Fruit fly (Drosophila melanogaster) whole organism, embryonic: ENCODE results near the gene CG43448.
A peak's percentile ranks its signal among the peaks of the same experiment; 100 is the strongest.

ENCODE experiments used
- Adf1 ChIP-seq: fragments of 200-800 bp; sonication (Bioruptor generic); IDR thresholded peaks from 2 replicates; pipeline ENCODE4 v1.3.6; 2022; ENCODE audit warnings: missing biosample characterization, missing genetic modification characterization
- Bgb ChIP-seq: fragments of 200-800 bp; sonication (Bioruptor generic); IDR thresholded peaks from 2 replicates; pipeline ENCODE4 v1.3.6; 2022; ENCODE audit warnings: missing biosample characterization, missing genetic modification characterization; ENCODE audit not compliant: partially characterized antibody
- Blimp-1 ChIP-seq: fragments of 200-800 bp; sonication (Bioruptor generic); optimal IDR thresholded peaks from 3 replicates; lab custom pipeline; 2018; ENCODE audit warnings: missing biosample characterization, missing genetic modification characterization, mild to moderate bottlenecking, moderate library complexity, missing genetic modification reagents
- C15 ChIP-seq: fragments of 200-800 bp; sonication (Bioruptor generic); IDR thresholded peaks from 3 replicates; pipeline ENCODE4 v1.3.6; 2022; ENCODE audit warnings: missing biosample characterization, missing genetic modification characterization
- CG16813 ChIP-seq: fragments of 200-800 bp; sonication (Bioruptor generic); IDR thresholded peaks from 3 replicates; pipeline ENCODE4 v1.3.6; 2022; ENCODE audit warnings: missing biosample characterization, missing genetic modification characterization; ENCODE audit not compliant: partially characterized antibody
- CG17829 ChIP-seq: fragments of 200-800 bp; optimal IDR thresholded peaks from 2 replicates; lab custom pipeline; 2019; ENCODE audit warnings: missing biosample characterization, mild to moderate bottlenecking, missing genetic modification characterization, moderate library complexity
- CG18011 ChIP-seq: fragments of 200-800 bp; sonication (Bioruptor generic); optimal IDR thresholded peaks from 2 replicates; lab custom pipeline; 2017; ENCODE audit warnings: missing biosample characterization, missing genetic modification characterization, mild to moderate bottlenecking, moderate library complexity, missing genotype
- CG18262 ChIP-seq: fragments of 200-800 bp; optimal IDR thresholded peaks from 3 replicates; lab custom pipeline; 2019; ENCODE audit warnings: missing biosample characterization, mild to moderate bottlenecking, missing genetic modification characterization, moderate library complexity
- CG2129 ChIP-seq: fragments of 200-800 bp; sonication (Bioruptor generic); IDR thresholded peaks from 2 replicates; pipeline ENCODE4 v1.3.6; 2022; ENCODE audit warnings: missing biosample characterization, missing genetic modification characterization; ENCODE audit not compliant: partially characterized antibody
- CG2678 ChIP-seq: fragments of 200-800 bp; sonication (Bioruptor generic); optimal IDR thresholded peaks from 3 replicates; lab custom pipeline; 2019; ENCODE audit warnings: missing biosample characterization, mild to moderate bottlenecking, missing genetic modification characterization, moderate library complexity
- CG2712 ChIP-seq: fragments of 200-800 bp; optimal IDR thresholded peaks from 3 replicates; lab custom pipeline; 2019; ENCODE audit warnings: missing biosample characterization, mild to moderate bottlenecking, missing genetic modification characterization, moderate library complexity
- CG31388 ChIP-seq: fragments of 200-800 bp; sonication (Bioruptor generic); optimal IDR thresholded peaks from 2 replicates; lab custom pipeline; 2016; ENCODE audit warnings: missing biosample characterization, missing genetic modification characterization
- CG3847 ChIP-seq: fragments of 200-800 bp; sonication (Bioruptor generic); IDR thresholded peaks from 2 replicates; pipeline ENCODE4 v1.3.6; 2022; ENCODE audit warnings: missing biosample characterization, missing genetic modification characterization
- CG4707 ChIP-seq: fragments of 200-800 bp; sonication (Bioruptor generic); optimal IDR thresholded peaks from 2 replicates; lab custom pipeline; 2018; ENCODE audit warnings: missing biosample characterization, mild to moderate bottlenecking, missing genetic modification characterization, moderate library complexity
- CG4854 ChIP-seq: fragments of 200-800 bp; sonication (Bioruptor generic); optimal IDR thresholded peaks from 2 replicates; lab custom pipeline; 2016; ENCODE audit warnings: missing biosample characterization, missing genetic modification characterization, inconsistent platforms
- CG8359 ChIP-seq: fragments of 200-800 bp; sonication (Bioruptor generic); optimal IDR thresholded peaks from 2 replicates; lab custom pipeline; 2017; ENCODE audit warnings: missing biosample characterization, mild to moderate bottlenecking, missing genetic modification characterization, borderline replicate concordance
- CG8944 ChIP-seq: fragments of 200-800 bp; sonication (Bioruptor generic); optimal IDR thresholded peaks from 3 replicates; lab custom pipeline; 2016; ENCODE audit warnings: missing biosample characterization, missing genetic modification characterization
- CG9609 ChIP-seq: fragments of 200-800 bp; sonication (Bioruptor generic); optimal IDR thresholded peaks from 3 replicates; lab custom pipeline; 2016; ENCODE audit warnings: missing biosample characterization, missing genetic modification characterization
- CrebB ChIP-seq: fragments of 200-800 bp; sonication (Bioruptor generic); optimal IDR thresholded peaks from 3 replicates; lab custom pipeline; 2018; ENCODE audit warnings: missing biosample characterization, mild to moderate bottlenecking, missing genetic modification characterization
- Eip74EF ChIP-seq, 2 experiments: fragments of 200-800 bp in 1 of 2; fragments of >200 bp in 1 of 2; sonication (Bioruptor generic) in 1 of 2; optimal IDR thresholded peaks; 2 replicates each; lab custom pipeline; 2017 to 2019; ENCODE audit warnings: missing biosample characterization in 2 of 2, missing genetic modification characterization in 2 of 2, mild to moderate bottlenecking in 1 of 2, moderate library complexity in 1 of 2
- Fer1 ChIP-seq: fragments of 200-800 bp; sonication (Bioruptor generic); optimal IDR thresholded peaks from 2 replicates; lab custom pipeline; 2017; ENCODE audit warnings: missing biosample characterization, mild to moderate bottlenecking, missing genetic modification characterization
- Hand ChIP-seq: fragments of 200-800 bp; sonication (Bioruptor generic); optimal IDR thresholded peaks from 2 replicates; lab custom pipeline; 2017; ENCODE audit warnings: mild to moderate bottlenecking, missing biosample characterization, missing genetic modification reagents, missing genetic modification characterization
- Hr51 ChIP-seq, 2 experiments: fragments of 200-800 bp; sonication (Bioruptor generic); optimal IDR thresholded peaks; 2 replicates in 1 of 2; 3 replicates in 1 of 2; lab custom pipeline; 2016 to 2018; ENCODE audit warnings: missing biosample characterization in 2 of 2, missing genetic modification characterization in 2 of 2, mild to moderate bottlenecking in 1 of 2, moderate library complexity in 1 of 2
- NK7.1 ChIP-seq: fragments of 200-800 bp; sonication (Bioruptor generic); optimal IDR thresholded peaks from 3 replicates; lab custom pipeline; 2016; ENCODE audit warnings: missing biosample characterization, missing genetic modification characterization
- Pdp1 ChIP-seq, 2 experiments: fragments of 200-800 bp; sonication (Bioruptor generic); optimal IDR thresholded peaks; 3 replicates each; lab custom pipeline; 2016; ENCODE audit warnings: missing biosample characterization in 2 of 2, missing genetic modification characterization in 2 of 2, mild to moderate bottlenecking in 1 of 2, moderate library complexity in 1 of 2
- Ptx1 ChIP-seq: fragments of 200-800 bp; sonication (Bioruptor generic); IDR thresholded peaks from 2 replicates; pipeline ENCODE4 v1.3.6; 2022; ENCODE audit warnings: missing biosample characterization, missing genetic modification characterization
- Taf1 ChIP-seq: fragments of 200-800 bp; sonication (Bioruptor generic); IDR thresholded peaks from 2 replicates; pipeline ENCODE4 v1.3.6; 2022; ENCODE audit warnings: missing biosample characterization, missing genetic modification characterization
- Usf ChIP-seq: fragments of 200-800 bp; sonication (Bioruptor generic); optimal IDR thresholded peaks from 2 replicates; lab custom pipeline; 2017; ENCODE audit warnings: missing genotype, missing biosample characterization, missing genetic modification characterization
- ara ChIP-seq: fragments of 200-800 bp; sonication (Bioruptor generic); IDR thresholded peaks from 2 replicates; pipeline ENCODE4 v1.3.6; 2022; ENCODE audit warnings: missing biosample characterization, missing genetic modification characterization
- bab2 ChIP-seq: fragments of 200-800 bp; sonication (Bioruptor generic); optimal IDR thresholded peaks from 2 replicates; lab custom pipeline; 2016; ENCODE audit warnings: missing biosample characterization, missing genetic modification characterization
- bsh ChIP-seq, 2 experiments: fragments of 200-800 bp; sonication (Bioruptor generic); optimal IDR thresholded peaks; 2 replicates each; lab custom pipeline; 2017 to 2018; ENCODE audit warnings: mild to moderate bottlenecking in 2 of 2, missing biosample characterization in 2 of 2, missing genetic modification characterization in 2 of 2, moderate library complexity in 1 of 2
- chn ChIP-seq: fragments of 200-800 bp; sonication (Bioruptor generic); optimal IDR thresholded peaks from 2 replicates; lab custom pipeline; 2016; ENCODE audit warnings: missing biosample characterization, missing genetic modification characterization
- ci ChIP-seq: fragments of 200-800 bp; sonication (Bioruptor generic); IDR thresholded peaks from 3 replicates; pipeline ENCODE4 v1.3.6; 2022; ENCODE audit warnings: missing biosample characterization, missing genetic modification characterization
- danr ChIP-seq: fragments of 200-800 bp; sonication (Bioruptor generic); IDR thresholded peaks from 2 replicates; pipeline ENCODE4 v1.3.6; 2022; ENCODE audit warnings: missing biosample characterization, missing genetic modification characterization
- dmrt99B ChIP-seq: fragments of 200-800 bp; sonication (Bioruptor generic); optimal IDR thresholded peaks from 2 replicates; lab custom pipeline; 2018; ENCODE audit warnings: missing biosample characterization, mild to moderate bottlenecking, missing genetic modification characterization, moderate library complexity
- esg ChIP-seq: fragments of 200-800 bp; sonication (Bioruptor generic); conservative IDR thresholded peaks from 2 replicates; pipeline ENCODE4 v1.3.6; 2022; ENCODE audit warnings: missing biosample characterization, missing genetic modification characterization
- gce ChIP-seq: fragments of 200-800 bp; sonication (Bioruptor generic); IDR thresholded peaks from 3 replicates; pipeline ENCODE4 v1.3.6; 2022; ENCODE audit warnings: missing biosample characterization, missing genetic modification characterization
- gcm ChIP-seq: fragments of 200-800 bp; sonication (Bioruptor generic); optimal IDR thresholded peaks from 2 replicates; lab custom pipeline; 2019; ENCODE audit warnings: missing biosample characterization, mild to moderate bottlenecking, missing genetic modification characterization, moderate library complexity
- gem ChIP-seq: fragments of 200-800 bp; sonication (Bioruptor generic); optimal IDR thresholded peaks from 2 replicates; lab custom pipeline; 2019; ENCODE audit warnings: missing biosample characterization, mild to moderate bottlenecking, missing genetic modification characterization, moderate library complexity
- gsb ChIP-seq: fragments of 200-800 bp; sonication (Bioruptor generic); IDR thresholded peaks from 2 replicates; pipeline ENCODE4 v1.3.6; 2022; ENCODE audit warnings: missing biosample characterization, missing genetic modification characterization
- jing ChIP-seq: fragments of 200-800 bp; sonication (Bioruptor generic); optimal IDR thresholded peaks from 2 replicates; lab custom pipeline; 2018; ENCODE audit warnings: missing biosample characterization, mild to moderate bottlenecking, missing genetic modification characterization
- lab ChIP-seq: fragments of 200-800 bp; sonication (Bioruptor generic); optimal IDR thresholded peaks from 3 replicates; lab custom pipeline; 2017; ENCODE audit warnings: missing biosample characterization, missing genetic modification characterization, mild to moderate bottlenecking, moderate library complexity, missing genetic modification reagents
- otp ChIP-seq: fragments of 200-800 bp; sonication (Bioruptor generic); IDR thresholded peaks from 3 replicates; pipeline ENCODE4, ENCODE4 v1.3.6; 2022; ENCODE audit warnings: missing biosample characterization, missing genetic modification characterization
- peb ChIP-seq: fragments of 200-800 bp; sonication (Bioruptor generic); IDR thresholded peaks from 2 replicates; pipeline ENCODE4 v1.3.6; 2022; ENCODE audit warnings: missing biosample characterization, missing genetic modification characterization
- sc ChIP-seq, 3 experiments: fragments of >200 bp in 2 of 3; fragments of 200-800 bp in 1 of 3; sonication (Bioruptor generic) in 1 of 3; optimal IDR thresholded peaks; 2 replicates in 2 of 3; 3 replicates in 1 of 3; lab custom pipeline; 2017; ENCODE audit warnings: mild to moderate bottlenecking in 1 of 3, missing biosample characterization in 1 of 3, missing genetic modification characterization in 1 of 3, missing genetic modification reagents in 1 of 3
- sens ChIP-seq: fragments of 200-800 bp; sonication (Bioruptor generic); peaks from one replicate; lab custom pipeline; 2016; ENCODE audit warnings: missing biosample characterization, missing genetic modification characterization
- seq ChIP-seq: fragments of 200-800 bp; sonication (Bioruptor generic); IDR thresholded peaks from 2 replicates; pipeline ENCODE4 v1.3.6; 2022; ENCODE audit warnings: missing biosample characterization, missing genetic modification characterization
- tio ChIP-seq: fragments of 200-800 bp; sonication (Bioruptor generic); optimal IDR thresholded peaks from 2 replicates; lab custom pipeline; 2017; ENCODE audit warnings: missing biosample characterization, missing genetic modification characterization, inconsistent platforms
- vnd ChIP-seq: fragments of 200-800 bp; sonication (Bioruptor generic); IDR thresholded peaks from 3 replicates; pipeline ENCODE4 v1.3.6; 2022; ENCODE audit warnings: missing biosample characterization, missing genetic modification characterization; ENCODE audit not compliant: partially characterized antibody

Gene CG43448

dm6 chr3R:30224577-30224976 lies 13.0 kb downstream of the CG43448 start (continued):
- TF ChIP-seq Ptx1: peak; percentile 25; the same call in 1 of the 2 replicates
- TF ChIP-seq CG2712 (tag; lab: Kevin White, UChicago): peak; percentile 12
- TF ChIP-seq esg (GFP tag; lab: Robert Waterston, UW): no peak
- peak; percentile 28 for TF ChIP-seq gem (tag; lab: Kevin White, UChicago)
- TF ChIP-seq CG2678: peak; percentile 39
- TF ChIP-seq sens (GFP tag; lab: Kevin White, UChicago): peak; percentile 17
- no peak for TF ChIP-seq CG18011 (GFP tag; lab: Kevin White, UChicago)
- TF ChIP-seq Eip74EF (GFP tag; optimal IDR thresholded peaks at IDR 0.05; lab: Kevin White, UChicago): no peak
- TF ChIP-seq Hr51 (GFP tag; optimal IDR thresholded peaks at IDR 0.05; lab: Kevin White, UChicago): peak in 1 of 2 experiments; percentile 12
- peak; percentile 12 for TF ChIP-seq lab
- no peak for TF ChIP-seq vnd
- no peak for TF ChIP-seq CG8944 (GFP tag; lab: Kevin White, UChicago)
- TF ChIP-seq seq: 0 out of 2 replicates have a peak, but pooled peaks have one; percentile 24
- TF ChIP-seq Fer1 (GFP tag; lab: Kevin White, UChicago): peak; percentile 8
- peak; percentile 11 for TF ChIP-seq Blimp-1 (GFP tag; lab: Kevin White, UChicago)
- peak; percentile 17 for TF ChIP-seq dmrt99B (tag; lab: Kevin White, UChicago)
- no peak for TF ChIP-seq CG17829
- TF ChIP-seq CG9609 (GFP tag; lab: Kevin White, UChicago): no peak
- TF ChIP-seq bsh (GFP tag; optimal IDR thresholded peaks at IDR 0.05; lab: Kevin White, UChicago): peak in 1 of 2 experiments; percentile 26
- no peak for TF ChIP-seq chn (GFP tag; lab: Kevin White, UChicago)

dm6 chr3R:30222236-30222635 lies 15.3 kb downstream of the CG43448 start:
- TF ChIP-seq CG18262 (tag; lab: Kevin White, UChicago) (peak; percentile 33), peb (no peak), Ptx1 (no peak), CG16813 (GFP tag; lab: Robert Waterston, UW) (no peak), ci (peak; percentile 60; the same call in 1 of the 3 replicates), CG8359 (GFP tag; lab: Kevin White, UChicago) (no peak), tio (GFP tag; lab: Kevin White, UChicago) (no peak), C15 (no peak), CG2129 (no peak), bab2 (GFP tag; lab: Kevin White, UChicago) (no peak), gcm (GFP tag; lab: Kevin White, UChicago) (no peak), gce (GFP tag; lab: Robert Waterston, UW) (no peak), sc (optimal IDR thresholded peaks at IDR 0.05; lab: Kevin White, UChicago) (no peak), sc (GFP tag; optimal IDR thresholded peaks at IDR 0.05; lab: Kevin White, UChicago) (no peak), gsb (no peak), Hand (no peak), CG4707 (GFP tag; lab: Kevin White, UChicago) (no peak), CG3847 (no peak), Usf (GFP tag; lab: Kevin White, UChicago) (no peak), CG4854 (GFP tag; lab: Kevin White, UChicago) (no peak), jing (no peak), Adf1 (GFP tag; lab: Robert Waterston, UW) (no peak), NK7.1 (GFP tag; lab: Kevin White, UChicago) (no peak), danr (GFP tag; lab: Robert Waterston, UW) (no peak), CrebB (no peak), Taf1 (no peak), otp (GFP tag; lab: Robert Waterston, UW) (0 out of 3 replicates have a peak, but pooled peaks have one; percentile 12), Pdp1 (GFP tag; optimal IDR thresholded peaks at IDR 0.05; lab: Kevin White, UChicago) (no peak), ara (GFP tag; lab: Robert Waterston, UW) (peak; percentile 60; the same call in 1 of the 2 replicates), CG31388 (GFP tag; lab: Kevin White, UChicago) (no peak), Bgb (no peak)
